Worm (Caenorhabditis elegans) whole organism, young adult: ENCODE data around the gene swm-1.

Experiments used
- T26A5.8 ChIP-seq: sonication (generic microtip); optimal IDR thresholded peaks from 2 replicates; lab custom pipeline; 2016; ENCODE audit warnings: missing genetic modification characterization, missing compliant biosample characterization
- let-607 ChIP-seq, 2 experiments: fragments of 200-800 bp in 1 of 2; sonication (Bioruptor generic) in 1 of 2; sonication (generic microtip) in 1 of 2; optimal IDR thresholded peaks; 2 replicates each; lab custom pipeline; 2016 to 2018; ENCODE audit warnings: mild to moderate bottlenecking in 2 of 2, missing compliant biosample characterization in 2 of 2, missing genetic modification characterization in 2 of 2, moderate library complexity in 2 of 2, missing genotype in 1 of 2

DNA sequence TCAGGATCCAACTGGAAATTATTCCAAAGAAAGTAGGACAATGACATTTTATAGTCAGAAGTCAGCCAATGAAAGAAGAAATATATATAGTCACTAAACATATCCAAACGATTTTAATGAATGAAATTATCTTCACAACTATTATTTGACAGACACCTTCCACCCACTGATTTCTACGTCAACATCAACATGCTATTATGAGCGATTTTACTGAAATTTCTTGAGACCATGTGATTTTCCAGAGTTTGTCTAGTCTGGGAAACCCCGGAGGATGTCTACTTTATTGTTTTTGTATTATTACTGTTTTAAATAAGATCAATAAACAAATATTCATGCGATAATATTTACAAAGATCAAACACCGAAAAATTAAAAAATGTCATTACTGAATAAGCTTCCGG, 39.1 kb downstream of the swm-1 start, which contains the start of gene srt-18:
- TF ChIP-seq let-607 (tag; optimal IDR thresholded peaks at IDR 0.05; lab: Kevin White, UChicago) (no peak), T26A5.8 (no peak)
